Fruit fly (Drosophila melanogaster) whole organism, embryonic: ENCODE data around the gene CG5381.

Experiments used
- Atf-2 ChIP-seq: fragments of 200-800 bp; sonication (Bioruptor generic); optimal IDR thresholded peaks from 2 replicates; lab custom pipeline; 2016; ENCODE audit warnings: missing biosample characterization, missing genetic modification characterization
- Atf3 ChIP-seq: fragments of 200-800 bp; sonication (Bioruptor generic); optimal IDR thresholded peaks from 3 replicates; lab custom pipeline; 2016; ENCODE audit warnings: missing biosample characterization, missing genetic modification characterization
- BEAF-32 ChIP-seq: fragments of 200-800 bp; sonication (Bioruptor generic); optimal IDR thresholded peaks from 3 replicates; lab custom pipeline; 2017; ENCODE audit warnings: missing biosample characterization, missing genetic modification characterization, mild to moderate bottlenecking, moderate library complexity, missing genetic modification reagents
- CG10267 ChIP-seq: fragments of 200-800 bp; sonication (Bioruptor generic); optimal IDR thresholded peaks from 2 replicates; lab custom pipeline; 2018; ENCODE audit warnings: missing biosample characterization, mild to moderate bottlenecking, missing genetic modification characterization, moderate library complexity
- CG10543 ChIP-seq: fragments of 200-800 bp; sonication (Bioruptor generic); optimal IDR thresholded peaks from 3 replicates; lab custom pipeline; 2017; ENCODE audit warnings: missing biosample characterization, mild to moderate bottlenecking, missing genetic modification characterization, moderate library complexity
- CG10979 ChIP-seq: fragments of 200-800 bp; sonication (Bioruptor generic); optimal IDR thresholded peaks from 2 replicates; lab custom pipeline; 2018; ENCODE audit warnings: missing biosample characterization, mild to moderate bottlenecking, missing genetic modification characterization, moderate library complexity
- CG11398 ChIP-seq: fragments of 200-800 bp; sonication (Bioruptor generic); optimal IDR thresholded peaks from 2 replicates; lab custom pipeline; 2016; ENCODE audit warnings: missing biosample characterization, missing genetic modification characterization
- CG11695 ChIP-seq: fragments of 200-800 bp; sonication (Bioruptor generic); IDR thresholded peaks from 3 replicates; pipeline ENCODE4 v1.3.6; 2022; ENCODE audit warnings: missing biosample characterization, missing genetic modification characterization
- CG12942 ChIP-seq: fragments of 200-800 bp; sonication (Bioruptor generic); optimal IDR thresholded peaks from 3 replicates; lab custom pipeline; 2016; ENCODE audit warnings: missing biosample characterization, missing genetic modification characterization
- CG18262 ChIP-seq: fragments of 200-800 bp; optimal IDR thresholded peaks from 3 replicates; lab custom pipeline; 2019; ENCODE audit warnings: missing biosample characterization, mild to moderate bottlenecking, missing genetic modification characterization, moderate library complexity
- CG2712 ChIP-seq: fragments of 200-800 bp; optimal IDR thresholded peaks from 3 replicates; lab custom pipeline; 2019; ENCODE audit warnings: missing biosample characterization, mild to moderate bottlenecking, missing genetic modification characterization, moderate library complexity
- CG30403 ChIP-seq: fragments of 200-800 bp; sonication (Bioruptor generic); optimal IDR thresholded peaks from 3 replicates; lab custom pipeline; 2016; ENCODE audit warnings: missing biosample characterization, missing genetic modification characterization
- CG30431 ChIP-seq: fragments of 200-800 bp; sonication (Bioruptor generic); optimal IDR thresholded peaks from 2 replicates; lab custom pipeline; 2017; ENCODE audit warnings: missing biosample characterization, missing genetic modification characterization
- CG3163 ChIP-seq: fragments of 200-800 bp; sonication (Bioruptor generic); optimal IDR thresholded peaks from 3 replicates; lab custom pipeline; 2016; ENCODE audit warnings: missing biosample characterization, missing genetic modification characterization
- CG3407 ChIP-seq: fragments of 200-800 bp; sonication (Bioruptor generic); optimal IDR thresholded peaks from 2 replicates; lab custom pipeline; 2018; ENCODE audit warnings: missing biosample characterization, mild to moderate bottlenecking, missing genetic modification characterization
- CG34422 ChIP-seq: fragments of 200-800 bp; sonication (Bioruptor generic); IDR thresholded peaks from 3 replicates; pipeline ENCODE4 v1.3.6; 2022; ENCODE audit warnings: missing biosample characterization, missing genetic modification characterization
- CG3838 ChIP-seq: fragments of 200-800 bp; sonication (Bioruptor generic); optimal IDR thresholded peaks from 3 replicates; lab custom pipeline; 2016; ENCODE audit warnings: missing biosample characterization, missing genetic modification characterization
- CG4730 ChIP-seq: fragments of 200-800 bp; sonication (Bioruptor generic); IDR thresholded peaks from 2 replicates; pipeline ENCODE4 v1.3.6; 2022; ENCODE audit warnings: missing biosample characterization, missing genetic modification characterization
- CG5180 ChIP-seq: fragments of 200-800 bp; sonication (Bioruptor generic); optimal IDR thresholded peaks from 3 replicates; lab custom pipeline; 2017; ENCODE audit warnings: missing biosample characterization, missing genetic modification characterization, mild to moderate bottlenecking, moderate library complexity, missing genetic modification reagents
- CG5953 ChIP-seq: fragments of 200-800 bp; sonication (Bioruptor generic); IDR thresholded peaks from 2 replicates; pipeline ENCODE4 v1.3.6; 2022; ENCODE audit warnings: missing biosample characterization, missing genetic modification characterization
- CG7271 ChIP-seq: fragments of 200-800 bp; sonication (Bioruptor generic); optimal IDR thresholded peaks from 2 replicates; lab custom pipeline; 2018; ENCODE audit warnings: missing biosample characterization, mild to moderate bottlenecking, missing genetic modification characterization, moderate library complexity
- CG8478 ChIP-seq: fragments of >200 bp; optimal IDR thresholded peaks from 2 replicates; lab custom pipeline; 2018
- D19B ChIP-seq: fragments of 200-800 bp; sonication (Bioruptor generic); optimal IDR thresholded peaks from 2 replicates; lab custom pipeline; 2017; ENCODE audit warnings: missing biosample characterization, mild to moderate bottlenecking, missing genetic modification characterization
- Dek ChIP-seq: fragments of 200-800 bp; sonication (Bioruptor generic); optimal IDR thresholded peaks from 3 replicates; lab custom pipeline; 2019; ENCODE audit warnings: missing biosample characterization, mild to moderate bottlenecking, missing genetic modification characterization, moderate library complexity
- Fer3 ChIP-seq: fragments of 200-800 bp; sonication (Bioruptor generic); optimal IDR thresholded peaks from 2 replicates; lab custom pipeline; 2018; ENCODE audit warnings: missing biosample characterization, mild to moderate bottlenecking, missing genetic modification characterization, moderate library complexity
- HLH54F ChIP-seq: fragments of 200-800 bp; sonication (Bioruptor generic); optimal IDR thresholded peaks from 3 replicates; lab custom pipeline; 2016; ENCODE audit warnings: missing biosample characterization, missing genetic modification characterization
- Nf-YA ChIP-seq: fragments of 200-800 bp; sonication (Bioruptor generic); IDR thresholded peaks from 2 replicates; pipeline ENCODE4 v1.3.6; 2022; ENCODE audit warnings: missing biosample characterization, missing genetic modification characterization
- Ssrp ChIP-seq: fragments of 200-800 bp; sonication (Bioruptor generic); optimal IDR thresholded peaks from 2 replicates; lab custom pipeline; 2018; ENCODE audit warnings: missing biosample characterization, mild to moderate bottlenecking, missing genetic modification characterization, moderate library complexity
- Xrp1 ChIP-seq: fragments of 200-800 bp; sonication (Bioruptor generic); IDR thresholded peaks from 2 replicates; pipeline ENCODE4 v1.3.6; 2022; ENCODE audit warnings: missing biosample characterization, missing genetic modification characterization
- bsh ChIP-seq, 2 experiments: fragments of 200-800 bp; sonication (Bioruptor generic); optimal IDR thresholded peaks; 2 replicates each; lab custom pipeline; 2017 to 2018; ENCODE audit warnings: mild to moderate bottlenecking in 2 of 2, missing biosample characterization in 2 of 2, missing genetic modification characterization in 2 of 2, moderate library complexity in 1 of 2
- fd3F ChIP-seq: fragments of 200-800 bp; sonication (Bioruptor generic); optimal IDR thresholded peaks from 2 replicates; lab custom pipeline; 2018; ENCODE audit warnings: missing biosample characterization, mild to moderate bottlenecking, missing genetic modification characterization, moderate library complexity
- gce ChIP-seq: fragments of 200-800 bp; sonication (Bioruptor generic); IDR thresholded peaks from 3 replicates; pipeline ENCODE4 v1.3.6; 2022; ENCODE audit warnings: missing biosample characterization, missing genetic modification characterization
- hth ChIP-seq: fragments of >200 bp; optimal IDR thresholded peaks from 2 replicates; lab custom pipeline; 2017; ENCODE audit warnings: inconsistent platforms
- inv ChIP-seq: fragments of 200-800 bp; sonication (Bioruptor generic); IDR thresholded peaks from 2 replicates; pipeline ENCODE4 v1.3.6; 2022; ENCODE audit warnings: missing biosample characterization, missing genetic modification characterization; ENCODE audit not compliant: partially characterized antibody
- kay ChIP-seq: fragments of 200-800 bp; sonication (Bioruptor generic); optimal IDR thresholded peaks from 2 replicates; lab custom pipeline; 2016; ENCODE audit warnings: missing biosample characterization, missing genetic modification characterization
- klu ChIP-seq: fragments of 200-800 bp; sonication (Bioruptor generic); IDR thresholded peaks from 2 replicates; pipeline ENCODE4 v1.3.6; 2022; ENCODE audit warnings: missing biosample characterization, missing genetic modification characterization
- lmd ChIP-seq: fragments of 200-800 bp; sonication (Bioruptor generic); IDR thresholded peaks from 2 replicates; pipeline ENCODE4 v1.3.6; 2022; ENCODE audit warnings: missing biosample characterization, missing genetic modification characterization
- mirr ChIP-seq: fragments of 200-800 bp; sonication (Bioruptor generic); optimal IDR thresholded peaks from 3 replicates; lab custom pipeline; 2018; ENCODE audit warnings: missing biosample characterization, mild to moderate bottlenecking, missing genetic modification characterization
- nom ChIP-seq: fragments of 200-800 bp; sonication (Bioruptor generic); optimal IDR thresholded peaks from 2 replicates; lab custom pipeline; 2017; ENCODE audit warnings: missing biosample characterization, missing genetic modification characterization, mild to moderate bottlenecking, moderate library complexity, missing genetic modification reagents
- p53 ChIP-seq: fragments of 200-800 bp; sonication (Bioruptor generic); optimal IDR thresholded peaks from 2 replicates; lab custom pipeline; 2016; ENCODE audit warnings: missing biosample characterization, missing genetic modification characterization
- pho ChIP-seq: fragments of 200-800 bp; sonication (Bioruptor generic); optimal IDR thresholded peaks from 2 replicates; lab custom pipeline; 2016; ENCODE audit warnings: missing biosample characterization, missing genetic modification characterization
- pzg ChIP-seq: fragments of 200-800 bp; sonication (Bioruptor generic); optimal IDR thresholded peaks from 3 replicates; lab custom pipeline; 2018; ENCODE audit warnings: missing biosample characterization, mild to moderate bottlenecking, missing genetic modification characterization, moderate library complexity
- run ChIP-seq: fragments of 200-800 bp; sonication (Bioruptor generic); optimal IDR thresholded peaks from 3 replicates; lab custom pipeline; 2018; ENCODE audit warnings: missing biosample characterization, mild to moderate bottlenecking, missing genetic modification characterization
- sens ChIP-seq: fragments of 200-800 bp; sonication (Bioruptor generic); peaks from one replicate; lab custom pipeline; 2016; ENCODE audit warnings: missing biosample characterization, missing genetic modification characterization
- tio ChIP-seq: fragments of 200-800 bp; sonication (Bioruptor generic); optimal IDR thresholded peaks from 2 replicates; lab custom pipeline; 2017; ENCODE audit warnings: missing biosample characterization, missing genetic modification characterization, inconsistent platforms
- toy ChIP-seq: fragments of 200-800 bp; sonication (Bioruptor generic); IDR thresholded peaks from 2 replicates; pipeline ENCODE4 v1.3.6; 2022; ENCODE audit warnings: missing biosample characterization, missing genetic modification characterization
- tup ChIP-seq: fragments of 200-800 bp; sonication (Bioruptor generic); optimal IDR thresholded peaks from 2 replicates; lab custom pipeline; 2016; ENCODE audit warnings: missing biosample characterization, mild to moderate bottlenecking, missing genetic modification characterization, moderate library complexity
- usp ChIP-seq: fragments of >200 bp; optimal IDR thresholded peaks from 2 replicates; lab custom pipeline; 2017; ENCODE audit warnings: missing biosample characterization, missing genetic modification characterization
- vfl ChIP-seq: fragments of 200-800 bp; sonication (Bioruptor generic); optimal IDR thresholded peaks from 2 replicates; lab custom pipeline; 2016; ENCODE audit warnings: missing biosample characterization, missing genetic modification characterization
- zen2 ChIP-seq: fragments of 200-800 bp; sonication (Bioruptor generic); IDR thresholded peaks from 3 replicates; pipeline ENCODE4 v1.3.6; 2022; ENCODE audit warnings: missing biosample characterization, missing genetic modification characterization; ENCODE audit not compliant: partially characterized antibody
- zfh2 ChIP-seq: fragments of 200-800 bp; sonication (Bioruptor generic); optimal IDR thresholded peaks from 2 replicates; lab custom pipeline; 2016; ENCODE audit warnings: missing biosample characterization, missing genetic modification characterization

The CG5381 gene

dm6 chr2L:10339212-10339721 lies 16.4 kb upstream of the CG5381 start, which contains the start of gene SamDC (continued):
- peak; percentile 59 for TF ChIP-seq CG5180 (GFP tag; lab: Kevin White, UChicago)
- TF ChIP-seq CG10267 (tag; lab: Kevin White, UChicago), result peak; percentile 58
- peak; percentile 88 for TF ChIP-seq pzg (GFP tag; lab: Kevin White, UChicago)
- TF ChIP-seq CG3163, result no peak
- TF ChIP-seq hth (lab: Kevin White, UChicago), result no peak
- no peak for TF ChIP-seq CG8478
- TF ChIP-seq CG10543 (GFP tag; lab: Kevin White, UChicago), result no peak
- TF ChIP-seq kay (GFP tag; lab: Kevin White, UChicago), result no peak
- peak; percentile 84 for TF ChIP-seq sens
- no peak for TF ChIP-seq CG4730 (GFP tag; lab: Robert Waterston, UW)
- no peak for TF ChIP-seq Nf-YA (GFP tag; lab: Robert Waterston, UW)
- no peak for TF ChIP-seq CG5953 (GFP tag; lab: Robert Waterston, UW)
- TF ChIP-seq zfh2, result peak; percentile 27
- no peak for TF ChIP-seq nom (GFP tag; lab: Kevin White, UChicago)
- TF ChIP-seq CG34422 (GFP tag; lab: Robert Waterston, UW), result peak; percentile 72; the same call in 2 of the 3 replicates
- no peak for TF ChIP-seq usp (GFP tag; lab: Kevin White, UChicago)
- no peak for TF ChIP-seq toy
- no peak for TF ChIP-seq p53 (GFP tag; lab: Kevin White, UChicago)
- no peak for TF ChIP-seq tup (GFP tag; lab: Kevin White, UChicago)
- TF ChIP-seq bsh (GFP tag; optimal IDR thresholded peaks at IDR 0.05; lab: Kevin White, UChicago), result peak in 1 of 2 experiments; percentile 49
- no peak for TF ChIP-seq CG3407
- TF ChIP-seq CG11398 (GFP tag; lab: Kevin White, UChicago), result no peak
- peak; percentile 25 for TF ChIP-seq fd3F (GFP tag; lab: Kevin White, UChicago)
- TF ChIP-seq BEAF-32 (GFP tag; lab: Kevin White, UChicago), result peak; percentile 88
- no peak for TF ChIP-seq Atf-2
- TF ChIP-seq inv (GFP tag; lab: Robert Waterston, UW), result peak; percentile 81
- TF ChIP-seq pho (GFP tag; lab: Kevin White, UChicago), result peak; percentile 46
- no peak for TF ChIP-seq Atf3 (GFP tag; lab: Kevin White, UChicago)
- TF ChIP-seq CG7271, result no peak
- TF ChIP-seq CG3838 (GFP tag; lab: Kevin White, UChicago), result no peak
- peak; percentile 47 for TF ChIP-seq mirr (GFP tag; lab: Kevin White, UChicago)
- peak; percentile 16 for TF ChIP-seq CG10979 (tag; lab: Kevin White, UChicago)
- peak; percentile 23 for TF ChIP-seq HLH54F (GFP tag; lab: Kevin White, UChicago)
- TF ChIP-seq Ssrp, result peak; percentile 57
- peak; percentile 32; the same call in 1 of the 2 replicates for TF ChIP-seq Xrp1
- TF ChIP-seq CG18262 (tag; lab: Kevin White, UChicago), result no peak
- peak; percentile 55 for TF ChIP-seq CG30403
- peak; percentile 34 for TF ChIP-seq Fer3 (tag; lab: Kevin White, UChicago)
- peak; percentile 4 for TF ChIP-seq CG12942
- TF ChIP-seq CG2712 (tag; lab: Kevin White, UChicago), result peak; percentile 53
- 0 out of 3 replicates have a peak, but pooled peaks have one; percentile 39 for TF ChIP-seq CG11695 (GFP tag; lab: Robert Waterston, UW)
- no peak; the same call in 2 of the 3 replicates for TF ChIP-seq zen2 (GFP tag; lab: Robert Waterston, UW)
- no peak for TF ChIP-seq klu (GFP tag; lab: Robert Waterston, UW)
- no peak for TF ChIP-seq CG30431
- TF ChIP-seq D19B (GFP tag; lab: Kevin White, UChicago), result no peak
- TF ChIP-seq gce (GFP tag; lab: Robert Waterston, UW), result no peak
- TF ChIP-seq tio (GFP tag; lab: Kevin White, UChicago), result no peak
- TF ChIP-seq lmd (GFP tag; lab: Robert Waterston, UW), result no peak; the same call in 1 of the 2 replicates
- no peak for TF ChIP-seq run
- peak; percentile 68 for TF ChIP-seq Dek (tag; lab: Kevin White, UChicago)
- TF ChIP-seq vfl (GFP tag; lab: Kevin White, UChicago), result no peak
